Worm (Caenorhabditis elegans) whole organism, L1 larva: Measurements from ENCODE around the gene C15H9.2.

Experiments used
- aly-2 ChIP-seq: fragments of 150-350 bp; optimal IDR thresholded peaks from 2 replicates; lab custom pipeline; 2014; ENCODE audit warnings: missing biosample characterization, missing genetic modification characterization
- fos-1 ChIP-seq: fragments of 150-350 bp; optimal IDR thresholded peaks from 2 replicates; lab custom pipeline; 2014; ENCODE audit warnings: missing biosample characterization, missing genetic modification characterization
- pag-3 ChIP-seq: sonication (generic microtip); optimal IDR thresholded peaks from 2 replicates; lab custom pipeline; 2017; ENCODE audit warnings: missing genetic modification characterization, mild to moderate bottlenecking, missing compliant biosample characterization, antibody characterized with exemption, borderline replicate concordance; ENCODE audit not compliant: insufficient read depth
- pqm-1 ChIP-seq: sonication (generic microtip); optimal IDR thresholded peaks from 3 replicates; lab custom pipeline; 2017; ENCODE audit warnings: missing biosample characterization, missing genetic modification characterization
- rnt-1 ChIP-seq: sonication (generic microtip); optimal IDR thresholded peaks from 2 replicates; lab custom pipeline; 2016; ENCODE audit warnings: mild to moderate bottlenecking, missing genetic modification characterization, moderate library complexity, missing compliant biosample characterization
- skn-1 ChIP-seq: fragments of 150-350 bp; optimal IDR thresholded peaks from 2 replicates; lab custom pipeline; 2014; ENCODE audit warnings: missing biosample characterization, missing genetic modification characterization
- unc-62 ChIP-seq: fragments of 150-350 bp; optimal IDR thresholded peaks from 2 replicates; lab custom pipeline; 2014; ENCODE audit warnings: missing biosample characterization, missing genetic modification reagents, missing genetic modification characterization

- no peak for TF ChIP-seq pag-3 (tag; lab: Kevin White, UChicago)
- no peak for TF ChIP-seq pqm-1 (tag; lab: Kevin White, UChicago)
- TF ChIP-seq fos-1: no peak
- no peak for TF ChIP-seq rnt-1 (tag; lab: Kevin White, UChicago)
- no peak for TF ChIP-seq skn-1 (tag; lab: Kevin White, UChicago)
- TF ChIP-seq aly-2: no peak
- no peak for TF ChIP-seq unc-62 (GFP tag; lab: Kevin White, UChicago)
Observed at ce11 chrX:6138243-6138642, 19.9 kb downstream of the C15H9.2 start, which contains the start of gene Y72A10A.1.
